Worm (Caenorhabditis elegans) whole organism, early embryonic: ENCODE measurements around the gene C53A5.11.

Source experiments
- B0310.2 ChIP-seq: sonication (generic microtip); optimal IDR thresholded peaks from 2 replicates; lab custom pipeline; 2016; ENCODE audit warnings: mild to moderate bottlenecking, missing genetic modification characterization, missing compliant biosample characterization
- F13C5.2 ChIP-seq: sonication (generic microtip); optimal IDR thresholded peaks from 2 replicates; lab custom pipeline; 2017; ENCODE audit warnings: mild to moderate bottlenecking, missing genetic modification characterization, inconsistent platforms, missing compliant biosample characterization
- aly-1 ChIP-seq: sonication (generic microtip); optimal IDR thresholded peaks from 2 replicates; lab custom pipeline; 2016; ENCODE audit warnings: missing genetic modification characterization, missing compliant biosample characterization
- ama-1 ChIP-seq: fragments of 150-350 bp; optimal IDR thresholded peaks from 2 replicates; lab custom pipeline; 2014
- ceh-13 ChIP-seq: fragments of 200-800 bp; sonication (Bioruptor generic); optimal IDR thresholded peaks from 2 replicates; lab custom pipeline; 2018; ENCODE audit warnings: mild to moderate bottlenecking, missing genetic modification characterization, missing compliant biosample characterization
- ceh-36 ChIP-seq: sonication (generic microtip); optimal IDR thresholded peaks from 2 replicates; lab custom pipeline; 2016; ENCODE audit warnings: missing genetic modification characterization, inconsistent platforms, missing compliant biosample characterization
- ets-7 ChIP-seq: sonication (generic microtip); optimal IDR thresholded peaks from 2 replicates; lab custom pipeline; 2016; ENCODE audit warnings: missing genotype, missing genetic modification characterization, missing compliant biosample characterization
- flt-1 ChIP-seq: fragments of 200-800 bp; sonication (Bioruptor generic); IDR thresholded peaks from 2 replicates; pipeline ENCODE4 v1.3.6; 2022; ENCODE audit warnings: missing genetic modification characterization, missing compliant biosample characterization
- hmbx-1 ChIP-seq: sonication (generic microtip); optimal IDR thresholded peaks from 2 replicates; lab custom pipeline; 2016; ENCODE audit warnings: mild to moderate bottlenecking, missing genetic modification characterization, missing compliant biosample characterization
- hmg-4 ChIP-seq: fragments of 200-800 bp; sonication (Bioruptor generic); optimal IDR thresholded peaks from 2 replicates; lab custom pipeline; 2018; ENCODE audit warnings: mild to moderate bottlenecking, missing genetic modification characterization, missing compliant biosample characterization
- hnd-1 ChIP-seq: sonication (generic microtip); optimal IDR thresholded peaks from 2 replicates; lab custom pipeline; 2016; ENCODE audit warnings: missing genetic modification characterization, missing compliant biosample characterization
- pes-1 ChIP-seq: fragments of 200-800 bp; sonication (Bioruptor generic); IDR thresholded peaks from 2 replicates; pipeline ENCODE4 v1.3.6; 2022; ENCODE audit warnings: missing genetic modification reagents, missing genetic modification characterization, missing compliant biosample characterization
- scrt-1 ChIP-seq: fragments of 200-800 bp; sonication (Bioruptor generic); IDR thresholded peaks from 2 replicates; pipeline ENCODE4 v1.3.6; 2022; ENCODE audit warnings: missing genetic modification characterization, missing compliant biosample characterization
- sea-1 ChIP-seq: fragments of 200-800 bp; sonication (Bioruptor generic); conservative IDR thresholded peaks from 2 replicates; pipeline ENCODE4 v1.3.6; 2022; ENCODE audit warnings: missing genetic modification characterization, missing compliant biosample characterization
- tbx-11 ChIP-seq: fragments of 200-800 bp; sonication (Bioruptor generic); IDR thresholded peaks from 2 replicates; pipeline ENCODE4 v1.3.6; 2022; ENCODE audit warnings: missing genetic modification characterization, missing compliant biosample characterization
- tbx-37 ChIP-seq: fragments of 200-800 bp; sonication (Bioruptor generic); conservative IDR thresholded peaks from 2 replicates; pipeline ENCODE4 v1.3.6; 2022; ENCODE audit warnings: missing genetic modification reagents, missing genetic modification characterization, missing compliant biosample characterization
- tra-4 ChIP-seq: sonication (generic microtip); optimal IDR thresholded peaks from 2 replicates; lab custom pipeline; 2017; ENCODE audit warnings: missing genetic modification characterization, missing compliant biosample characterization

The C53A5.11 gene

DNA sequence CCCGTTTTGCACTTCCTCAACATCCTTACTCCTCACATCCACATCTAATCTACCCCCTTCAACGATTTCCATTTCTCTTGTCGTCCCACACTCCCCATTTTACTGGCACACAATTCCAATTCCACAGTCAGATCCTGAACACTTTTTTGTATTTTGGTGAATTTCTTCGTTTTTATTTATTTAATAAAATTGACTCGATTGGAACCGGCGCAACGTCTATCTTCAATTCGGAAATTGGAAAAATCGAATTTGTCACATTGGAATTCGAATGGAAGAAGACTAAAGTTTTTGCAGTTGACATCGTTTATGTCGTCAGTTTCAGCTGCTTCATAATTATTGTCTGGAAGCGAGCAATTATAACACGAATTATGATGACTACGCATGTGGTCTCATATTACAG lies 35.5 kb upstream of the C53A5.11 start:
- TF ChIP-seq ets-7 (tag; lab: Kevin White, UChicago) (no peak), hmg-4 (GFP tag; lab: Kevin White, UChicago) (no peak), hnd-1 (no peak)

DNA sequence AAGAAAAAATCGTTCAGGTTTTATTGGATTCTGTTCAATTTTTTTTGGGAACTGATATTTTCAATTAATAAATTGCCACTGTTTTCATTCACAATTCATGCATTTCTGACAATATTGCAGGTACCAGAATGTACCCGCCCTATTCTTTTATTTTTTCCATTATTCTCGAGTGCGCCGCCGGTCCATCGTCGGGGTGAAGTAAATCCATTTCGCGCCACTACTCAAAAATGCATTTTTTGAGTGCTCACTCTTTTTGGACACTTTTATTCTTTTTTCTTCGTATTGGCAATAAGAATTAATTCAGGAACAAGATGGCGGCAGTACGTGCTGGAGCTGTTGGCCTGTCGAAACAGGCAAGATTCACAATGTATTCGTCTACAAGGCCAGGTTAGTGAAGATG lies 31.9 kb upstream of the C53A5.11 start, which contains the start of gene kcnl-4:
Gene kcnl-4, plus strand, starts transcription at position 301 of the 400 bp plus-strand sequence.
- TF ChIP-seq B0310.2 (tag; lab: Kevin White, UChicago) = no peak
- TF ChIP-seq sea-1 (GFP tag; lab: Robert Waterston, UW) = no peak

DNA sequence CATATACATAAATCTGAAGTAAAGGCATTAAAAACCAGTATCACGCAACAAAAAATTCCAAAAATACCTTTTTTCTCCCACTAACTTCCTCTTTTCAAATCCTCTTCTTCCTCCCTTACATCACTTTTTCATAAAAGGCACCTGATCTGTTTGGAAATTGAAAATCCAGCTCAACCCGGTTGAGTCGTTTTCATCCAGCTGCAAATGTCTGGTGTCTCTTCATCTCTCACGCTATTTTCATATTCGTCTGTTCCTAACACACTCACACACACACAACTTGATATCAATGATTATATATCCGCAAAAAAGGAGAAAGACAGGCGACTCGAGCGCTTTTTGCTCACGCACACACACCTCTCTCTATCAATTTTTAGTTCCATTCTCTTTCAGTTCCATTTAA lies 30.3 kb upstream of the C53A5.11 start:
- TF ChIP-seq pes-1 (no peak), ceh-13 (GFP tag; lab: Kevin White, UChicago) (no peak), hnd-1 (no peak), tbx-11 (GFP tag; lab: Robert Waterston, UW) (no peak), hmbx-1 (tag; lab: Kevin White, UChicago) (no peak), B0310.2 (tag; lab: Kevin White, UChicago) (no peak), ama-1 (no peak), ets-7 (tag; lab: Kevin White, UChicago) (no peak), scrt-1 (GFP tag; lab: Robert Waterston, UW) (no peak), hmg-4 (GFP tag; lab: Kevin White, UChicago) (no peak)

DNA sequence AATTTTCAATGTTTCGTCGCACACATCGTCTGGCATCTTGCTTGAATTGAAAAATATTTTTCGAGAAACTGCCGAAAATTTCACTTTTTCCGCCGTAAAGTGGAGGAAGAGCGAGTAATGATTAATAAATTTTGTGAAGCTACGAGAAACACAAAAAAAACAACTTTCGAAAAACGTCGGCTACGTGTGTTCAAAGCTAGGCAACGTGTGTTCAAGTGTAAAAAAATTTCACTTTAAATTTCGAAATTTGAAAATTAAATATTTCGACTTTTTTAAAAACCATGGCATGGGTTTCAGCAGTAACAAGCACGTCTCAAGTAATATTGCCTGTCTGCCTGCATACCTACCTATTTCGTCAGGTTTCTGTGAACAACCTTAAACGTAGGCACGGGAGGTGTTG lies 26.4 kb upstream of the C53A5.11 start, which contains the start of gene tag-191:
Gene tag-191, minus strand, starts transcription at position 101 of the 400 bp plus-strand sequence.
- TF ChIP-seq hmg-4 (GFP tag; lab: Kevin White, UChicago) = no peak

DNA sequence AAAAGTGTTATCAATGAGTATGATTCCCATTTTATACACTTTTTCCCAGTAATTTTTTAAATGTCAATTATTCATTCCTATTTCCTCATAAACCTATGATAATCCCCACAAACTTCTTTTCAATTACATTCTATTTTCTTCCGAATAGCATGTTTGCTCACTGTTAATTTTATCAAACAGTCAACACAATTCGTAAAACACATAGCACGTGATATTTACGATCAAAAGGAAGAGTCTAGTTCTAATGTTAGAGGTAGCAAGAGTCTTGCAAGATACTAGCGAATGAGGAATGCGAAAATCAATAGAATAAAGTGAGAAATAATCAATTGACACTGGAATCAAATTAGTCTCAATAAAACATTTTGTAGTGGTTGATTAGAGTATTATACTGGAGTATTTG lies 23.3 kb upstream of the C53A5.11 start:
- TF ChIP-seq sea-1 (GFP tag; lab: Robert Waterston, UW) (no peak), ets-7 (tag; lab: Kevin White, UChicago) (no peak), flt-1 (no peak), ceh-13 (GFP tag; lab: Kevin White, UChicago) (no peak), scrt-1 (GFP tag; lab: Robert Waterston, UW) (no peak), hmg-4 (GFP tag; lab: Kevin White, UChicago) (no peak), F13C5.2 (tag; lab: Kevin White, UChicago) (no peak), tra-4 (tag; lab: Kevin White, UChicago) (no peak), pes-1 (no peak), hmbx-1 (tag; lab: Kevin White, UChicago) (no peak), ceh-36 (no peak), B0310.2 (tag; lab: Kevin White, UChicago) (no peak)

DNA sequence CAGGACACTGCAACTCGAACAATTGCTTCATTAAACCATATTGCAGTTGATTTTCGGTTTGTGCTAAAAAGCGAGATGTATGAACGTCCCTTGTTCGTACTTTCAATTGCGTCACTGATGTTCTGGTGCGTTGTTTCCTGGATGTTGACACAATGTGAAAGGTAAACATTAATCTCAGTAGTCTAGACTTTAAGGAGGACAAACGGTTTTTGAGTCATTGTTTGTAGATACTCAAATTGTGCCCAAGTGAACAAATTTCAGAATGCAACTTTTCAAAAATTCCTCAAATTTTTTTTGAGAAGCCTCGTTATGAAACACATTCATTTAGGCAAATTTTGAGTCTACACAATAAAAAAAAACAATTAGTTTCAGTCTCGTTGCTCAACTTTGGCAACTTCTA lies 21.8 kb upstream of the C53A5.11 start:
- no peak for TF ChIP-seq hmbx-1 (tag; lab: Kevin White, UChicago)
- no peak for TF ChIP-seq aly-1 (tag; lab: Kevin White, UChicago)
- no peak for TF ChIP-seq ama-1
- no peak for TF ChIP-seq F13C5.2 (tag; lab: Kevin White, UChicago)
- TF ChIP-seq scrt-1 (GFP tag; lab: Robert Waterston, UW) = no peak
- TF ChIP-seq pes-1 = no peak
- no peak for TF ChIP-seq tra-4 (tag; lab: Kevin White, UChicago)
- TF ChIP-seq tbx-11 (GFP tag; lab: Robert Waterston, UW) = no peak
- TF ChIP-seq B0310.2 (tag; lab: Kevin White, UChicago) = no peak
- no peak for TF ChIP-seq hmg-4 (GFP tag; lab: Kevin White, UChicago)
- TF ChIP-seq tbx-37 = no peak
- no peak for TF ChIP-seq ceh-36
- no peak for TF ChIP-seq hnd-1
- TF ChIP-seq ceh-13 (GFP tag; lab: Kevin White, UChicago) = no peak
- no peak for TF ChIP-seq sea-1 (GFP tag; lab: Robert Waterston, UW)
- no peak for TF ChIP-seq ets-7 (tag; lab: Kevin White, UChicago)
- TF ChIP-seq flt-1 = no peak

DNA sequence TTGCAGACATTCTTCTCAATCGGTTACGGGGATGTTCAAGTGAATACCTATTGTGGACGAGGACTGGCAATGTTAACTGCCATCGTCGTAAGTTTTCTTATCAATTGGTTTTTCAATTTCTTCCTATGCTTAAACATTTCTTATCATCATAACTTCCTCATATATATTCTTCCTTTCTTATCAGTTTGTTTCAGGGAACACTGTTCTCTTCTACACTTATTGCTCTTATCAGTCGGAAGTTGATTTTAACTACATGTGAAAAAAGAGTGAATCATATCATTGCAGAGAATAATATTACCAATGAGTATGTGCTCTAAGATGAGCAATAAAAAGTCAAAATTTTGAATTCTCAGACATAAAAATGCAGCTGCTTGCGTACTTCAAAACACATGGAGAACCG lies 20.6 kb upstream of the C53A5.11 start:
- TF ChIP-seq sea-1 (GFP tag; lab: Robert Waterston, UW) (no peak), scrt-1 (GFP tag; lab: Robert Waterston, UW) (no peak), tbx-37 (no peak), pes-1 (no peak), F13C5.2 (tag; lab: Kevin White, UChicago) (no peak)

DNA sequence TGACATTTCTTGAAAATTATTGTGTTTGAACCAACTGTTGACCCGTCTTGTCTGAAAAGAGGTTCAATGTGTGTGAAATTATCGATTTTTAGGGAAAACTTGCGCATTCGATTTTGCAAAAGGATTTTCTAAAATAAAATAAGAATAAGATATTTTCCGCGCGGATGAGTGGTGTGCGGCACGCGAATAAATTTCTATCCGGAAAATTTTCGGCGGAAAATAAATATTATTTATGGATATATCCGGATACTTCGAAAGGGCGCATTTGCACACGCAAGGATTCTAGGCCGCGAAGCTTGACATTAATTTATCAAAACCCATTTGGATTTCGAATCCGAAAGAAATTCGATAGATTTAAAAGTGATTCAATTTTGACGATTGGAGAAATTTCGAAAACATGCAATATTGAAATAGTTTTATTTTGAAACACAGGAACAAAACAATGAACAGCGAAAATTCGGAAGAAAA lies 16.8 kb upstream of the C53A5.11 start, which contains the start of gene rike-1:
Gene rike-1, minus strand, starts transcription at position 51 of the 468 bp plus-strand sequence.
- TF ChIP-seq hmg-4 (GFP tag; lab: Kevin White, UChicago) (no peak), scrt-1 (GFP tag; lab: Robert Waterston, UW) (no peak), aly-1 (tag; lab: Kevin White, UChicago) (no peak), F13C5.2 (tag; lab: Kevin White, UChicago) (no peak), ama-1 (no peak), sea-1 (GFP tag; lab: Robert Waterston, UW) (no peak), tbx-11 (GFP tag; lab: Robert Waterston, UW) (no peak)

DNA sequence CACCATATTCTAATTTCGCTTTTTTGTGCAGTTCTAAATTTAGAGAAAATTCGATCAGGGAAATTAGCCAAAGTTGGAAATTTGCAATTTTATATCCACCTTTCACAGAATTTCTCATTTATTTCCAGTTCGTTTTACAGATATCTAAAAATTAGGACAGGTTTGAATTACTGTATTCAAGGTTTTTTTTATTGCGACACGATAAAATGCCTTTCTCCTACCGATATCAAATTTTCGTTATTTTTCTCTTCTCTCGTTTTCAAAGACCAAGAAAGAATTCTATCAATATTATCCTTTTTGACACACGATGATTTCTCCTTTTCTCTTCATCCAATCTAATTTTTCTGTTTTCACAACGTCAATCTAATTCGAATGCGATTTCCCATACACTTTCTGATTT lies 16.1 kb upstream of the C53A5.11 start, which contains the start of gene C53A5.13:
Gene C53A5.13, plus strand, starts transcription at position 301 of the 400 bp plus-strand sequence.
- TF ChIP-seq tbx-11 (GFP tag; lab: Robert Waterston, UW) (no peak), F13C5.2 (tag; lab: Kevin White, UChicago) (no peak), hnd-1 (no peak), sea-1 (GFP tag; lab: Robert Waterston, UW) (no peak), hmbx-1 (tag; lab: Kevin White, UChicago) (no peak), B0310.2 (tag; lab: Kevin White, UChicago) (no peak), aly-1 (tag; lab: Kevin White, UChicago) (no peak), scrt-1 (GFP tag; lab: Robert Waterston, UW) (no peak), pes-1 (no peak), tbx-37 (no peak), ceh-36 (no peak), ets-7 (tag; lab: Kevin White, UChicago) (no peak), ceh-13 (GFP tag; lab: Kevin White, UChicago) (no peak), flt-1 (no peak)
